In genomic region chr3R:22193517-22193916, dm6 we compare ENCODE assay signal across 1 fruit fly cellular context.
A peak's percentile ranks its signal among the peaks of the same experiment; 100 is the strongest.
TF ChIP-seq lines count a peak whose summit lies in the region.

No protein-coding gene starts in this region.

TF ChIP-seq in whole organism, prepupa, 60 proteins besides CTCF, POLR2A, EP300 and RAD21 (continued from another document):
- TF ChIP-seq CG31627 (GFP tag; optimal IDR thresholded peaks at IDR 0.05; lab: Kevin White, UChicago) (peak; percentile 89), CG3919 (GFP tag; optimal IDR thresholded peaks at IDR 0.05; lab: Kevin White, UChicago) (peak; percentile 87), Blimp-1 (GFP tag; optimal IDR thresholded peaks at IDR 0.05; lab: Kevin White, UChicago) (peak; percentile 61), Hr39 (GFP tag; optimal IDR thresholded peaks at IDR 0.05; lab: Kevin White, UChicago) (peak; percentile 90), Ets96B (tag; optimal IDR thresholded peaks at IDR 0.05; lab: Kevin White, UChicago) (peak; percentile 82), lz (GFP tag; optimal IDR thresholded peaks at IDR 0.05; lab: Kevin White, UChicago) (peak; percentile 90), Smox (GFP tag; optimal IDR thresholded peaks at IDR 0.05; lab: Kevin White, UChicago) (peak; percentile 89), Hr4 (GFP tag; optimal IDR thresholded peaks at IDR 0.05; lab: Kevin White, UChicago) (peak; percentile 17), CG34406 (GFP tag; optimal IDR thresholded peaks at IDR 0.05; lab: Kevin White, UChicago) (peak; percentile 87), Met (GFP tag; optimal IDR thresholded peaks at IDR 0.05; lab: Kevin White, UChicago) (peak; percentile 94), OdsH (GFP tag; optimal IDR thresholded peaks at IDR 0.05; lab: Kevin White, UChicago) (peak; percentile 85), CG6276 (GFP tag; optimal IDR thresholded peaks at IDR 0.05; lab: Kevin White, UChicago) (no peak), esn (GFP tag; optimal IDR thresholded peaks at IDR 0.05; lab: Kevin White, UChicago) (peak; percentile 94), CG3032 (tag; optimal IDR thresholded peaks at IDR 0.05; lab: Kevin White, UChicago) (peak; percentile 72), salr (GFP tag; optimal IDR thresholded peaks at IDR 0.05; lab: Kevin White, UChicago) (peak; percentile 42 to 69), Eip75B (GFP tag; optimal IDR thresholded peaks at IDR 0.05; lab: Kevin White, UChicago) (peak; percentile 82), eg (GFP tag; IDR thresholded peaks at IDR 0.05; lab: Robert Waterston, UW) (no peak), CG4318 (GFP tag; optimal IDR thresholded peaks at IDR 0.05; lab: Kevin White, UChicago) (no peak), CG16779 (tag; optimal IDR thresholded peaks at IDR 0.05; lab: Kevin White, UChicago) (no peak), achi (GFP tag; optimal IDR thresholded peaks at IDR 0.05; lab: Kevin White, UChicago) (peak; percentile 83), CG6808 (GFP tag; optimal IDR thresholded peaks at IDR 0.05; lab: Kevin White, UChicago) (peak; percentile 78), CG1621 (tag; optimal IDR thresholded peaks at IDR 0.05; lab: Kevin White, UChicago) (peak; percentile 61), fd59A (GFP tag; optimal IDR thresholded peaks at IDR 0.05; lab: Kevin White, UChicago) (peak; percentile 81), CG8119 (GFP tag; IDR thresholded peaks at IDR 0.05; lab: Robert Waterston, UW) (no peak), svp (GFP tag; lab: Kevin White, UChicago) (peak; percentile 95), CG32006 (GFP tag; optimal IDR thresholded peaks at IDR 0.05; lab: Kevin White, UChicago) (peak; percentile 28), CG8319 (GFP tag; optimal IDR thresholded peaks at IDR 0.05; lab: Kevin White, UChicago) (peak; percentile 80), fkh (GFP tag; optimal IDR thresholded peaks at IDR 0.05; lab: Kevin White, UChicago) (no peak), topi (GFP tag; optimal IDR thresholded peaks at IDR 0.05; lab: Kevin White, UChicago) (peak; percentile 91), CG6854 (GFP tag; optimal IDR thresholded peaks at IDR 0.05; lab: Kevin White, UChicago) (peak; percentile 55), Eip93F (GFP tag; optimal IDR thresholded peaks at IDR 0.05; lab: Kevin White, UChicago) (peak; percentile 76), CG11762 (GFP tag; optimal IDR thresholded peaks at IDR 0.05; lab: Kevin White, UChicago; ENCODE audit: insufficient read depth) (peak; percentile 79), dac (GFP tag; optimal IDR thresholded peaks at IDR 0.05; lab: Kevin White, UChicago) (no peak)
